Worm (Caenorhabditis elegans) whole organism, L4 larva: Measurements from ENCODE around the gene srh-185.

Experiments
- F49E8.2 ChIP-seq: sonication (generic microtip); optimal IDR thresholded peaks from 2 replicates; lab custom pipeline; 2016; ENCODE audit warnings: missing compliant biosample characterization, mild to moderate bottlenecking, missing genetic modification characterization, borderline replicate concordance
- hlh-30 ChIP-seq: sonication (generic microtip); optimal IDR thresholded peaks from 2 replicates; lab custom pipeline; 2017; ENCODE audit warnings: antibody characterized with exemption, mild to moderate bottlenecking, missing genetic modification characterization, missing compliant biosample characterization; ENCODE audit not compliant: insufficient read depth
- lin-29 ChIP-seq: fragments of 200-800 bp; sonication (Bioruptor generic); IDR thresholded peaks from 2 replicates; pipeline ENCODE4 v1.3.6; 2022; ENCODE audit warnings: missing genetic modification reagents, missing genetic modification characterization, missing compliant biosample characterization
- mdt-29 ChIP-seq: fragments of 200-800 bp; sonication (Bioruptor generic); IDR thresholded peaks from 2 replicates; pipeline ENCODE4 v1.3.6; 2022; ENCODE audit warnings: missing genetic modification reagents, missing genetic modification characterization, missing compliant biosample characterization
- snpc-4 ChIP-seq: fragments of 150-350 bp; optimal IDR thresholded peaks from 2 replicates; lab custom pipeline; 2014; ENCODE audit warnings: missing biosample characterization, missing genetic modification characterization

ce11 chrV:3069101-3069500 lies 3.1 kb downstream of the srh-185 start, which contains the start of gene str-40:
- TF ChIP-seq lin-29 (GFP tag; lab: Robert Waterston, UW) (no peak), mdt-29 (GFP tag; lab: Robert Waterston, UW) (no peak), snpc-4 (no peak), hlh-30 (tag; lab: Kevin White, UChicago) (no peak), F49E8.2 (tag; lab: Kevin White, UChicago) (no peak)
